Fruit fly (Drosophila melanogaster): Measurements from ENCODE around the gene CG34250.

CG34250 gene

dm6 chr3L:17495266-17495961 lies 19.4 kb downstream of the CG34250 start (continued):
- TF ChIP-seq slou (GFP tag; optimal IDR thresholded peaks at IDR 0.05) (no peak), CG10543 (GFP tag; optimal IDR thresholded peaks at IDR 0.05) (no peak), eyg (GFP tag; optimal IDR thresholded peaks at IDR 0.05) (no peak), CG7786 (GFP tag; optimal IDR thresholded peaks at IDR 0.05) (no peak), ash1 (GFP tag; optimal IDR thresholded peaks at IDR 0.05) (no peak), CG14710 (tag; optimal IDR thresholded peaks at IDR 0.05) (peak; percentile 49), Ptx1 (GFP tag; IDR thresholded peaks at IDR 0.05) (peak; percentile 29; the same call in 1 of the 2 replicates), abd-A (tag; optimal IDR thresholded peaks at IDR 0.05) (no peak), tin (GFP tag; optimal IDR thresholded peaks at IDR 0.05) (no peak), CG7271 (tag; optimal IDR thresholded peaks at IDR 0.05) (no peak), CG7987 (GFP tag; optimal IDR thresholded peaks at IDR 0.05) (no peak), ato (GFP tag; IDR thresholded peaks at IDR 0.05; ENCODE audit: partially characterized antibody) (no peak), Hr78 (GFP tag; optimal IDR thresholded peaks at IDR 0.05) (peak in 1 of 2 experiments; percentile 50), CG8924 (tag; optimal IDR thresholded peaks at IDR 0.05) (peak; percentile 19), NFAT (GFP tag; IDR thresholded peaks at IDR 0.05) (no peak), CG14667 (GFP tag; IDR thresholded peaks at IDR 0.05) (no peak), gt (GFP tag; IDR thresholded peaks at IDR 0.05) (no peak), sc (optimal IDR thresholded peaks at IDR 0.05) (no peak), sc (GFP tag; optimal IDR thresholded peaks at IDR 0.05) (no peak), CG3838 (GFP tag; optimal IDR thresholded peaks at IDR 0.05) (no peak), CG11723 (GFP tag; optimal IDR thresholded peaks at IDR 0.05) (no peak), unpg (GFP tag; optimal IDR thresholded peaks at IDR 0.05) (peak; percentile 19), Mad (GFP tag; optimal IDR thresholded peaks at IDR 0.05) (no peak), nmo (GFP tag; optimal IDR thresholded peaks at IDR 0.05) (peak; percentile 44), Xrp1 (GFP tag; IDR thresholded peaks at IDR 0.05) (peak; percentile 59; the same call in 1 of the 2 replicates), fd64A (GFP tag; optimal IDR thresholded peaks at IDR 0.05) (no peak), chif (GFP tag; optimal IDR thresholded peaks at IDR 0.05) (peak; percentile 0 to 36), dysf (GFP tag; IDR thresholded peaks at IDR 0.05) (0 out of 3 replicates have a peak, but pooled peaks have one; percentile 9), Hand (GFP tag; optimal IDR thresholded peaks at IDR 0.05) (no peak), hkb (optimal IDR thresholded peaks at IDR 0.05) (no peak), hkb (GFP tag; IDR thresholded peaks at IDR 0.05) (no peak), Camta (GFP tag; optimal IDR thresholded peaks at IDR 0.05) (peak; percentile 0), CG4404 (GFP tag; IDR thresholded peaks at IDR 0.05) (no peak), CG9437 (GFP tag; optimal IDR thresholded peaks at IDR 0.05) (no peak), CkIIα-i1 (GFP tag; IDR thresholded peaks at IDR 0.05) (no peak), pzg (GFP tag; optimal IDR thresholded peaks at IDR 0.05) (no peak), crc (GFP tag; optimal IDR thresholded peaks at IDR 0.05) (no peak), CG12071 (GFP tag; optimal IDR thresholded peaks at IDR 0.05) (no peak), CG8478 (optimal IDR thresholded peaks at IDR 0.05) (no peak), CG6854 (GFP tag; optimal IDR thresholded peaks at IDR 0.05) (no peak), CG17385 (GFP tag; optimal IDR thresholded peaks at IDR 0.05) (peak; percentile 17), CG1603 (tag; optimal IDR thresholded peaks at IDR 0.05) (no peak), BtbVII (GFP tag; optimal IDR thresholded peaks at IDR 0.05) (no peak), Hsf (GFP tag; optimal IDR thresholded peaks at IDR 0.05) (peak; percentile 28), CG34376 (GFP tag; optimal IDR thresholded peaks at IDR 0.05) (no peak), tx (GFP tag; optimal IDR thresholded peaks at IDR 0.05) (no peak), CG11398 (GFP tag; optimal IDR thresholded peaks at IDR 0.05) (no peak), Trl (optimal IDR thresholded peaks at IDR 0.05) (no peak), Trl (GFP tag; optimal IDR thresholded peaks at IDR 0.05) (no peak), CG9932 (GFP tag; IDR thresholded peaks at IDR 0.05) (no peak), CG1602 (GFP tag; optimal IDR thresholded peaks at IDR 0.05) (no peak), CHES-1-like (GFP tag; optimal IDR thresholded peaks at IDR 0.05) (no peak)
